Fruit fly (Drosophila melanogaster): Measurements from ENCODE around the gene CG17122.
A peak's percentile ranks its signal among the peaks of the same experiment; 100 is the strongest.

The CG17122 gene

DNA sequence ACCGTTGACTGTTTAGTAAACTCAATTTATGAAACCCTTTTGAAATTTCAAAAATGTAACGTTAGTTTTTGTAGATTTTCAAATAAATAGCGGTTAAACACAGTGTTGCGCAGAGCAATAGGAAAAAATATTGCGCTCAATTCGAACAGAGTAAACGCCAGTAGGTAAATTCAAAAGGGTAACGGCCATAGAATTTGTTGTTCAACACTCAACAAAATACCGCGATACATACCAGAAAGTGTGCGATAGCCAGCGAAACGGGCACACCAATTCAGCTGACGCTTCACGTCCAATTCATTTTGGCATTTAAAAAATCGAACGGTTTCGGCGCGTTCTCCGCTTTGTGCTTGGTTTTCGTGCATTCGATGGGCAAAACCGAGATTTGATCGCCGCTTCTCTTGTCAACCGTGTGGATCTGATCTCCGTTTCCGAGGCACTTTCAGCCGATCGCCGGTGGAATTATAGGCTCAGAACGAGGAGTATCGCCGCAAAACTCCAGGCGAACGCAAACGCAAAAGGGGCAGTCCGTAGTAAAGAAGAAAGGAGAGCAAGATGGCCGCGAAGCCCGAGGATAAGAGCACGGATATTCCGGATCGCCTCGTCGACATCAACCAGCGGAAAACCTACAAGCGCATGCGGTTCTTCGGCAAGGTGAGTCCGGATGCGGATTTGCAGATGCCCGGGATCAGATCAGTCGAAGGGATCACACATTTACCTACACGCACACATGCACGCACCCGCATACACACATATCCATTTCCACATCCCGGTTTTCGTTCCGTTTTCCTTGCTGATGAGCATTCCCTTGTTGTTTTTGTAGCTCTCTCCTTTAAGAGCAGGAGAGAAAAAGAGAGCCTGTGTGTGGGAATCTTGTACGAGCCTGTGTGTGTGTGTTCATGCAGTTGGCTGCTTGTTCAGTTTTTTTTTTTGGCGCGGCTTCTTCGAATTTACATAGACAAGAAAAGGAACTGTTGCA lies 34.9 kb upstream of the CG17122 start (continued):
- TF ChIP-seq CG4707 (GFP tag; optimal IDR thresholded peaks at IDR 0.05), result no peak
- TF ChIP-seq ci (GFP tag; IDR thresholded peaks at IDR 0.05), result no peak
- no peak for TF ChIP-seq ATbp (GFP tag; optimal IDR thresholded peaks at IDR 0.05)
- TF ChIP-seq CG9437 (GFP tag; optimal IDR thresholded peaks at IDR 0.05), result no peak
- no peak for TF ChIP-seq Eip74EF (GFP tag; optimal IDR thresholded peaks at IDR 0.05)
- no peak for TF ChIP-seq Neu2 (GFP tag; optimal IDR thresholded peaks at IDR 0.05; ENCODE audit: borderline replicate concordance)
- no peak for TF ChIP-seq pb (GFP tag; optimal IDR thresholded peaks at IDR 0.05)
- peak; percentile 15 for TF ChIP-seq Nf-YC (tag; optimal IDR thresholded peaks at IDR 0.05)
- TF ChIP-seq Lim3 (GFP tag; IDR thresholded peaks at IDR 0.05), result no peak
- no peak for TF ChIP-seq CG34376 (GFP tag; optimal IDR thresholded peaks at IDR 0.05)
- peak; percentile 39 for TF ChIP-seq ems (GFP tag; optimal IDR thresholded peaks at IDR 0.05)
- TF ChIP-seq BEAF-32 (GFP tag; optimal IDR thresholded peaks at IDR 0.05), result peak; percentile 93
- peak; percentile 85 for TF ChIP-seq gfzf (GFP tag; optimal IDR thresholded peaks at IDR 0.05)
- no peak for TF ChIP-seq CG1529 (GFP tag; optimal IDR thresholded peaks at IDR 0.05)
- peak; percentile 90 for TF ChIP-seq Bgb (GFP tag; IDR thresholded peaks at IDR 0.05; ENCODE audit: partially characterized antibody)
- TF ChIP-seq CG18619 (GFP tag; optimal IDR thresholded peaks at IDR 0.05), result no peak
- peak; percentile 66; the same call in 2 of the 3 replicates for TF ChIP-seq ken (GFP tag; IDR thresholded peaks at IDR 0.05)
- TF ChIP-seq pfk (GFP tag; optimal IDR thresholded peaks at IDR 0.05), result peak; percentile 73
- TF ChIP-seq dpn (GFP tag; optimal IDR thresholded peaks at IDR 0.05), result peak; percentile 58 to 79
- TF ChIP-seq lmd (GFP tag; IDR thresholded peaks at IDR 0.05), result peak; percentile 6; the same call in 1 of the 2 replicates
- no peak for TF ChIP-seq CG9817 (tag; optimal IDR thresholded peaks at IDR 0.05)
- TF ChIP-seq CG18599 (GFP tag; optimal IDR thresholded peaks at IDR 0.05), result no peak
- TF ChIP-seq zen2 (GFP tag; IDR thresholded peaks at IDR 0.05; ENCODE audit: partially characterized antibody), result no peak; the same call in 2 of the 3 replicates
- TF ChIP-seq YL-1 (GFP tag; optimal IDR thresholded peaks at IDR 0.05), result peak; percentile 45
- no peak for TF ChIP-seq CG8281 (tag; optimal IDR thresholded peaks at IDR 0.05)
- peak; percentile 72 for TF ChIP-seq her (GFP tag; optimal IDR thresholded peaks at IDR 0.05)
- no peak for TF ChIP-seq CG10366 (GFP tag; IDR thresholded peaks at IDR 0.05)
- peak; percentile 20 for TF ChIP-seq Fer1 (GFP tag; optimal IDR thresholded peaks at IDR 0.05)
- TF ChIP-seq D19B (GFP tag; optimal IDR thresholded peaks at IDR 0.05), result no peak
- TF ChIP-seq schlank (tag; optimal IDR thresholded peaks at IDR 0.05), result no peak
- TF ChIP-seq CoRest (tag; optimal IDR thresholded peaks at IDR 0.05), result peak; percentile 70
- peak; percentile 71 for TF ChIP-seq cg (GFP tag; optimal IDR thresholded peaks at IDR 0.05)
- peak; percentile 2 for TF ChIP-seq CG7987 (GFP tag; optimal IDR thresholded peaks at IDR 0.05)
- peak; percentile 43; the same call in 1 of the 2 replicates for TF ChIP-seq Adf1 (GFP tag; IDR thresholded peaks at IDR 0.05)
- no peak for TF ChIP-seq scrt (GFP tag; optimal IDR thresholded peaks at IDR 0.05)
- peak; percentile 57; the same call in 1 of the 3 replicates for TF ChIP-seq mld (GFP tag; IDR thresholded peaks at IDR 0.05; ENCODE audit: partially characterized antibody)
- TF ChIP-seq CG33557 (GFP tag; optimal IDR thresholded peaks at IDR 0.05), result no peak
- TF ChIP-seq HLH4C (GFP tag; IDR thresholded peaks at IDR 0.05; ENCODE audit: partially characterized antibody), result peak; percentile 71
- no peak for TF ChIP-seq CG2875 (GFP tag; optimal IDR thresholded peaks at IDR 0.05)
- no peak for TF ChIP-seq CG14667 (GFP tag; IDR thresholded peaks at IDR 0.05)
- TF ChIP-seq da (GFP tag; optimal IDR thresholded peaks at IDR 0.05), result peak; percentile 28
- TF ChIP-seq CG34422 (GFP tag; IDR thresholded peaks at IDR 0.05), result no peak
- peak; percentile 85 for TF ChIP-seq unc-4 (GFP tag; IDR thresholded peaks at IDR 0.05; ENCODE audit: partially characterized antibody)
- TF ChIP-seq bowl (GFP tag; IDR thresholded peaks at IDR 0.05), result no peak
- peak; percentile 58 for TF ChIP-seq vvl (GFP tag; IDR thresholded peaks at IDR 0.05)
- TF ChIP-seq CG12769 (tag; optimal IDR thresholded peaks at IDR 0.05), result peak; percentile 44

All from whole organism, embryonic.